Worm (Caenorhabditis elegans): ENCODE data around the gene mig-5.

DNA sequence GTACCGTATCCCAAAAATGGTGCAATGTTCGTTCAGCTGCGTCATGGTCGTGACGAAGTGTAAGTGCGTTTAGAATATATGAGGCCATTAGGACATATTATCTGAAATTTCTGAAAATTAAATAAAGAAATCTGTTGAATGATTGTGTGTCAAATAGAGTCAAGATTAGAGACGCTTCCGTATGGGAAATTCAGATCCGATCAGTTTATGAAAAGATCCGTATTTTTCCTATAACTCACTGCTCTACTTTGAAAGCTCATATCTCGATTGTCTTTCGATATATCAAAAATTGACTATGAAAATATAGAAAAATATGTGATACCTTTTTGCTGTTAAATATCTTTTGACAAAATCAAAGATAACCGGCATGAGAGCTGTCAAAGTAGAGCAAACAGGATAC is 4.5 kb downstream of the mig-5 start, which contains the start of gene T05C12.4:
- no peak for TF ChIP-seq ztf-11 (tag; optimal IDR thresholded peaks at IDR 0.05)
- no peak for TF ChIP-seq Y55F3AM.14 (GFP tag; optimal IDR thresholded peaks at IDR 0.05)
- no peak for TF ChIP-seq lin-13 (GFP tag; optimal IDR thresholded peaks at IDR 0.05)
- TF ChIP-seq nhr-23 (tag; optimal IDR thresholded peaks at IDR 0.05), result no peak
- no peak for TF ChIP-seq fos-1 (tag; optimal IDR thresholded peaks at IDR 0.05)
- no peak for TF ChIP-seq blmp-1 (tag; optimal IDR thresholded peaks at IDR 0.05; ENCODE audit: insufficient read depth)
- no peak for TF ChIP-seq mbf-1 (tag; optimal IDR thresholded peaks at IDR 0.05)
- no peak for TF ChIP-seq elt-3 (tag; optimal IDR thresholded peaks at IDR 0.05)
- TF ChIP-seq nhr-237 (tag; optimal IDR thresholded peaks at IDR 0.05), result no peak
- no peak for TF ChIP-seq elt-1 (tag; optimal IDR thresholded peaks at IDR 0.05)
